Fruit fly (Drosophila melanogaster) whole organism, prepupa: ENCODE measurements around the gene CG5984.

Experiments used
- Hr39 ChIP-seq: fragments of 200-800 bp; sonication (Bioruptor generic); optimal IDR thresholded peaks from 2 replicates; lab custom pipeline; 2016; ENCODE audit warnings: missing biosample characterization, missing genetic modification characterization
- svp ChIP-seq: fragments of 200-800 bp; sonication (Bioruptor generic); peaks from one replicate; lab custom pipeline; 2016; ENCODE audit warnings: missing biosample characterization, missing genetic modification characterization

DNA sequence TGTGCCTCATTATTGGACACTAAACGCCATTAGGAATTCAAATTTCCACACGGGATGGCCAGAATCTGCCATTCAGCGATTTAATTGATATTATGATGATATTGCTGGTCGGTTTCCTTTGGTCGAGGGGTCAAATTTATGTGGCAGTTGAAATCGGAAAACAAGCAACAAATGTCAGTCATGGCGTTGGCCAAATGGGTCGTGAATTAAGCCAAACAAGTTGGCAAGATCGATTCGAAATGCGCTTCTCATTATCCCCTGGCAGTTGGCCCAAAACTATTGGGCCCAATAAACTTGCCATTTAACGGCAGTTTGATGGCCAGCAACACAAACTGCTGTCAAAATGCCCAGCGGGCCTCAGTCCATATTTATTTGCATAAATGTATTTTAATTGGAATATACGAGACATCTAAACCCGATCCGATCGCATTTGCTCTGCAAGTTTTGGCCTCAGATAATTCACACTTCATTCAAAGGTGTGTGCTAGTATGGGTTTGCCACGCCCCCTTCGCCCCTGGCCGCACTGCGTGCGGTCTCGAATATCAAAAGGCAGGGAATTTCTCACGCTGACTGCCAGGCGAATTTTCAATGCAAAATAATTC, 34.7 kb downstream of the CG5984 start:
- TF ChIP-seq svp (GFP tag; lab: Kevin White, UChicago) (no peak), Hr39 (GFP tag; lab: Kevin White, UChicago) (no peak)
